Worm (Caenorhabditis elegans) whole organism, midembryonic: Measurements from ENCODE around the gene ssp-32.

Experiments
- T22C8.4 ChIP-seq: fragments of 200-800 bp; sonication (Bioruptor generic); IDR thresholded peaks from 2 replicates; pipeline ENCODE4 v1.3.6; 2022; ENCODE audit warnings: missing genetic modification characterization, missing compliant biosample characterization
- flt-1 ChIP-seq: fragments of 200-800 bp; sonication (Bioruptor generic); IDR thresholded peaks from 2 replicates; pipeline ENCODE4 v1.3.6; 2022; ENCODE audit warnings: missing genetic modification characterization, missing compliant biosample characterization
- klf-2 ChIP-seq: fragments of 200-800 bp; sonication (Bioruptor generic); conservative IDR thresholded peaks from 2 replicates; pipeline ENCODE4 v1.3.6; 2022; ENCODE audit warnings: missing genetic modification reagents, missing genetic modification characterization, missing compliant biosample characterization
- med-1 ChIP-seq: sonication (generic microtip); optimal IDR thresholded peaks from 2 replicates; lab custom pipeline; 2017; ENCODE audit warnings: missing genetic modification characterization, mild to moderate bottlenecking, missing compliant biosample characterization, antibody characterized with exemption, missing genetic modification reagents; ENCODE audit not compliant: insufficient read depth
- ref-1 ChIP-seq: fragments of 200-800 bp; sonication (Bioruptor generic); conservative IDR thresholded peaks from 2 replicates; pipeline ENCODE4 v1.3.6; 2022; ENCODE audit warnings: missing genetic modification reagents, missing genetic modification characterization, missing compliant biosample characterization
- tab-1 ChIP-seq: fragments of 200-800 bp; sonication (Bioruptor generic); IDR thresholded peaks from 2 replicates; pipeline ENCODE4 v1.3.6; 2022; ENCODE audit warnings: missing genetic modification characterization, missing compliant biosample characterization
- ztf-23 ChIP-seq: fragments of 200-800 bp; sonication (Bioruptor generic); IDR thresholded peaks from 2 replicates; pipeline ENCODE4 v1.3.6; 2022; ENCODE audit warnings: missing genetic modification reagents, missing genetic modification characterization, missing compliant biosample characterization
- ztf-29 ChIP-seq: fragments of 200-800 bp; sonication (Bioruptor generic); IDR thresholded peaks from 2 replicates; pipeline ENCODE4 v1.3.6; 2022; ENCODE audit warnings: missing genetic modification reagents, missing genetic modification characterization, missing compliant biosample characterization

DNA sequence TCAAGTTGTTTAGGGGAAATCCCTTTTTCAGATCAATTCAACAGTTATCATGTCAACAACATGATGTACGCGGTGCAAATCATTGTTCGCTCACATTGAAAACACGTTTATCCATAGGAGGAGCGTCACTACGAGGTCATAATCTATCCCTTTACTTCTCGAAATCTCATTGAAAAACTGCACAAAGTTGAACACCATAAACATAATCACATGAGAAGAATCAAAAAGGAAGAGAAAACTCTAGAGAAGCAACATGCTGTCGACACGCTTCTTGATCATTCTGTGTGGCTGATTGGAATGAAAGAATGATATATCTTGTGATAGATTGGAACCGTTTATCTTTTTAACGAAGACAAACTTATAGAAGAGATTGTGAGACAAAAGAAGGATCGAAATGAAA, 27.3 kb upstream of the ssp-32 start:
- TF ChIP-seq klf-2 (GFP tag; lab: Robert Waterston, UW) = no peak
- no peak for TF ChIP-seq ztf-29 (GFP tag; lab: Robert Waterston, UW)
- no peak for TF ChIP-seq med-1 (GFP tag; lab: Kevin White, UChicago)
- TF ChIP-seq ref-1 = no peak
- TF ChIP-seq T22C8.4 (GFP tag; lab: Robert Waterston, UW) = no peak
- no peak for TF ChIP-seq flt-1 (GFP tag; lab: Robert Waterston, UW)
- no peak for TF ChIP-seq tab-1 (GFP tag; lab: Robert Waterston, UW)
- no peak for TF ChIP-seq ztf-23 (GFP tag; lab: Robert Waterston, UW)
